Fruit fly (Drosophila melanogaster) whole organism, prepupa: Measurements from ENCODE around the gene CG11983.

Experiments
- Blimp-1 ChIP-seq: fragments of 200-800 bp; sonication (Bioruptor generic); optimal IDR thresholded peaks from 3 replicates; lab custom pipeline; 2017; ENCODE audit warnings: missing biosample characterization, missing genetic modification characterization, mild to moderate bottlenecking, moderate library complexity, missing genetic modification reagents
- CG10631 ChIP-seq: fragments of 200-800 bp; sonication (Bioruptor generic); optimal IDR thresholded peaks from 2 replicates; lab custom pipeline; 2016; ENCODE audit warnings: missing biosample characterization, missing genetic modification characterization
- CG10669 ChIP-seq: fragments of 200-800 bp; sonication (Bioruptor generic); optimal IDR thresholded peaks from 3 replicates; lab custom pipeline; 2018; ENCODE audit warnings: missing biosample characterization, mild to moderate bottlenecking, missing genetic modification characterization, moderate library complexity
- CG11294 ChIP-seq: fragments of 200-800 bp; sonication (Bioruptor generic); IDR thresholded peaks from 2 replicates; pipeline ENCODE4 v1.3.6; 2022; ENCODE audit warnings: missing biosample characterization, missing genetic modification characterization
- CG11902 ChIP-seq: fragments of 200-800 bp; sonication (Bioruptor generic); optimal IDR thresholded peaks from 3 replicates; lab custom pipeline; 2016; ENCODE audit warnings: missing biosample characterization, missing genetic modification characterization
- CG1621 ChIP-seq: fragments of 200-800 bp; sonication (Bioruptor generic); optimal IDR thresholded peaks from 3 replicates; lab custom pipeline; 2018; ENCODE audit warnings: missing biosample characterization, mild to moderate bottlenecking, missing genetic modification characterization
- CG3032 ChIP-seq: fragments of 200-800 bp; optimal IDR thresholded peaks from 2 replicates; lab custom pipeline; 2019; ENCODE audit warnings: missing biosample characterization, mild to moderate bottlenecking, missing genetic modification characterization, moderate library complexity
- CG31627 ChIP-seq: fragments of 200-800 bp; sonication (Bioruptor generic); optimal IDR thresholded peaks from 3 replicates; lab custom pipeline; 2016; ENCODE audit warnings: missing biosample characterization, missing genetic modification characterization
- CG32006 ChIP-seq: fragments of 200-800 bp; sonication (Bioruptor generic); optimal IDR thresholded peaks from 3 replicates; lab custom pipeline; 2017; ENCODE audit warnings: missing biosample characterization, mild to moderate bottlenecking, missing genetic modification characterization
- CG34406 ChIP-seq: fragments of 200-800 bp; sonication (Bioruptor generic); optimal IDR thresholded peaks from 3 replicates; lab custom pipeline; 2016; ENCODE audit warnings: missing biosample characterization, missing genetic modification characterization
- CG4318 ChIP-seq: fragments of 200-800 bp; sonication (Bioruptor generic); optimal IDR thresholded peaks from 3 replicates; lab custom pipeline; 2017; ENCODE audit warnings: missing biosample characterization, mild to moderate bottlenecking, missing genetic modification characterization
- CG6276 ChIP-seq: fragments of 200-800 bp; sonication (Bioruptor generic); optimal IDR thresholded peaks from 2 replicates; lab custom pipeline; 2017; ENCODE audit warnings: missing biosample characterization, mild to moderate bottlenecking, missing genetic modification characterization
- CG6792 ChIP-seq: fragments of 200-800 bp; sonication (Bioruptor generic); optimal IDR thresholded peaks from 3 replicates; lab custom pipeline; 2016; ENCODE audit warnings: missing biosample characterization, missing genetic modification characterization
- CG6808 ChIP-seq: fragments of 200-800 bp; sonication (Bioruptor generic); optimal IDR thresholded peaks from 3 replicates; lab custom pipeline; 2017; ENCODE audit warnings: missing biosample characterization, missing genetic modification characterization, mild to moderate bottlenecking, moderate library complexity, missing genetic modification reagents
- CG6854 ChIP-seq: fragments of 200-800 bp; sonication (Bioruptor generic); optimal IDR thresholded peaks from 2 replicates; lab custom pipeline; 2017; ENCODE audit warnings: missing biosample characterization, mild to moderate bottlenecking, missing genetic modification characterization
- CG8119 ChIP-seq: fragments of 200-800 bp; sonication (Bioruptor generic); IDR thresholded peaks from 3 replicates; pipeline ENCODE4 v1.3.6; 2022; ENCODE audit warnings: missing biosample characterization, missing genetic modification characterization
- CG8632 ChIP-seq: fragments of 200-800 bp; sonication (Bioruptor generic); optimal IDR thresholded peaks from 3 replicates; lab custom pipeline; 2016; ENCODE audit warnings: missing biosample characterization, missing genetic modification characterization
- CG9139 ChIP-seq: fragments of 200-800 bp; sonication (Bioruptor generic); optimal IDR thresholded peaks from 3 replicates; lab custom pipeline; 2017; ENCODE audit warnings: missing biosample characterization, mild to moderate bottlenecking, missing genetic modification characterization
- Eip75B ChIP-seq: fragments of 200-800 bp; sonication (Bioruptor generic); optimal IDR thresholded peaks from 3 replicates; lab custom pipeline; 2016; ENCODE audit warnings: missing biosample characterization, missing genetic modification characterization
- Eip93F ChIP-seq: fragments of 200-800 bp; sonication (Bioruptor generic); optimal IDR thresholded peaks from 2 replicates; lab custom pipeline; 2016; ENCODE audit warnings: missing biosample characterization, mild to moderate bottlenecking, missing genetic modification characterization
- Ets21C ChIP-seq: fragments of 200-800 bp; sonication (Bioruptor generic); optimal IDR thresholded peaks from 3 replicates; lab custom pipeline; 2016; ENCODE audit warnings: missing biosample characterization, missing genetic modification characterization
- Ets96B ChIP-seq: fragments of 200-800 bp; optimal IDR thresholded peaks from 2 replicates; lab custom pipeline; 2019; ENCODE audit warnings: missing biosample characterization, mild to moderate bottlenecking, missing genetic modification characterization, moderate library complexity
- Gug ChIP-seq: fragments of 200-800 bp; sonication (Bioruptor generic); IDR thresholded peaks from 2 replicates; pipeline ENCODE4 v1.3.6; 2022; ENCODE audit warnings: missing biosample characterization, missing genetic modification characterization
- Hr39 ChIP-seq: fragments of 200-800 bp; sonication (Bioruptor generic); optimal IDR thresholded peaks from 2 replicates; lab custom pipeline; 2016; ENCODE audit warnings: missing biosample characterization, missing genetic modification characterization
- Hr4 ChIP-seq: fragments of 200-800 bp; sonication (Bioruptor generic); optimal IDR thresholded peaks from 3 replicates; lab custom pipeline; 2016; ENCODE audit warnings: missing biosample characterization, missing genetic modification characterization
- Lpt ChIP-seq: fragments of 200-800 bp; sonication (Bioruptor generic); optimal IDR thresholded peaks from 3 replicates; lab custom pipeline; 2016; ENCODE audit warnings: missing biosample characterization, missing genetic modification characterization
- Met ChIP-seq: fragments of 200-800 bp; sonication (Bioruptor generic); optimal IDR thresholded peaks from 3 replicates; lab custom pipeline; 2016; ENCODE audit warnings: missing biosample characterization, missing genetic modification characterization
- OdsH ChIP-seq: fragments of 200-800 bp; sonication (Bioruptor generic); optimal IDR thresholded peaks from 3 replicates; lab custom pipeline; 2016; ENCODE audit warnings: missing biosample characterization, missing genetic modification characterization
- Smox ChIP-seq: fragments of 200-800 bp; sonication (Bioruptor generic); optimal IDR thresholded peaks from 3 replicates; lab custom pipeline; 2016; ENCODE audit warnings: missing biosample characterization, missing genetic modification characterization
- Sox102F ChIP-seq: fragments of 200-800 bp; sonication (Bioruptor generic); optimal IDR thresholded peaks from 2 replicates; lab custom pipeline; 2016; ENCODE audit warnings: missing biosample characterization, mild to moderate bottlenecking, missing genetic modification characterization
- Sox14 ChIP-seq: fragments of 200-800 bp; sonication (Bioruptor generic); optimal IDR thresholded peaks from 3 replicates; lab custom pipeline; 2016; ENCODE audit warnings: missing biosample characterization, missing genetic modification characterization
- achi ChIP-seq: fragments of 200-800 bp; sonication (Bioruptor generic); optimal IDR thresholded peaks from 3 replicates; lab custom pipeline; 2016; ENCODE audit warnings: missing biosample characterization, missing genetic modification characterization
- dac ChIP-seq: fragments of 200-800 bp; sonication (Bioruptor generic); optimal IDR thresholded peaks from 2 replicates; lab custom pipeline; 2017; ENCODE audit warnings: missing biosample characterization, mild to moderate bottlenecking, missing genetic modification characterization
- dsx ChIP-seq: fragments of 200-800 bp; optimal IDR thresholded peaks from 3 replicates; lab custom pipeline; 2019; ENCODE audit warnings: missing biosample characterization, mild to moderate bottlenecking, missing genetic modification characterization, moderate library complexity; ENCODE audit not compliant: poor library complexity, severe bottlenecking
- eg ChIP-seq: fragments of 200-800 bp; sonication (Bioruptor generic); IDR thresholded peaks from 3 replicates; pipeline ENCODE4 v1.3.6; 2022; ENCODE audit warnings: missing biosample characterization, missing genetic modification characterization
- esn ChIP-seq: fragments of 200-800 bp; sonication (Bioruptor generic); optimal IDR thresholded peaks from 2 replicates; lab custom pipeline; 2016; ENCODE audit warnings: missing biosample characterization, mild to moderate bottlenecking, missing genetic modification characterization, moderate library complexity
- fd59A ChIP-seq: fragments of 200-800 bp; sonication (Bioruptor generic); optimal IDR thresholded peaks from 2 replicates; lab custom pipeline; 2017; ENCODE audit warnings: missing biosample characterization, mild to moderate bottlenecking, missing genetic modification characterization, missing genetic modification reagents
- fkh ChIP-seq: fragments of 200-800 bp; sonication (Bioruptor generic); optimal IDR thresholded peaks from 3 replicates; lab custom pipeline; 2017; ENCODE audit warnings: missing biosample characterization, mild to moderate bottlenecking, missing genetic modification characterization, moderate library complexity
- lz ChIP-seq: fragments of 200-800 bp; sonication (Bioruptor generic); optimal IDR thresholded peaks from 3 replicates; lab custom pipeline; 2016; ENCODE audit warnings: missing biosample characterization, missing genetic modification characterization
- net ChIP-seq: fragments of 200-800 bp; sonication (Bioruptor generic); optimal IDR thresholded peaks from 3 replicates; lab custom pipeline; 2016; ENCODE audit warnings: missing biosample characterization, missing genetic modification characterization
- pdm3 ChIP-seq: fragments of 200-800 bp; sonication (Bioruptor generic); optimal IDR thresholded peaks from 3 replicates; lab custom pipeline; 2016; ENCODE audit warnings: missing biosample characterization, missing genetic modification characterization
- spab ChIP-seq: fragments of 200-800 bp; sonication (Bioruptor generic); optimal IDR thresholded peaks from 2 replicates; lab custom pipeline; 2017; ENCODE audit warnings: missing biosample characterization, mild to moderate bottlenecking, missing genetic modification characterization, missing genetic modification reagents
- svp ChIP-seq: fragments of 200-800 bp; sonication (Bioruptor generic); peaks from one replicate; lab custom pipeline; 2016; ENCODE audit warnings: missing biosample characterization, missing genetic modification characterization

CG11983 gene

DNA sequence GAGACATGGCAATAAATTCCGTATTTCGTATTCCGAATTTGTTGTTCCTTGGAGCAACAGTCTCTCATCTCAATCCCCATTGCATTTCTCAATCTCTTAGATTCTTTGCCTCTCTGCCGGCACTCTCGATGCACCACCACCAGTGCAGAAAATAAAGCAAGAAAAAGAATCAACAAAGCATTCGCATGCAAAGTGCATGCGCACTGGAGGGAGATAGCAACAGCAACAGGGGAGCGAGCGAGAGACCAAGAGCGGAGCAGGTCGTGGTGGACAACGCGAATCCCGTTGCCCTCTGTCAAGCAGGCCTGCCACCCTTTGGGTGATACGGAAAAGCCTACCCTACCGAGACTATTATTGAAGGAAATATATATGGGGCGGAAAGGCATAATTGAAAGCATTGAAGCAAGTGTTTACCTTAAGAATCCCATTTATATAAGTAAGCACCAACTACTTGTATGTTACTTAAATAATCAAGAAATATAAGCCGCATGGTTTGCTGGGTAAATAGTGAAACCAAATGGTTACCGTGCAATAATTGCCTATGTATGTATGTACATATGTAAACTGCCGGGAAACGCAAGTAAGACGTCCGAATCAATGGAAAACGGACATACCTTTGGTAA is 48.4 kb downstream of the CG11983 start (continued):
- TF ChIP-seq CG11294 (GFP tag; lab: Robert Waterston, UW) (no peak), Lpt (GFP tag; lab: Kevin White, UChicago) (peak; percentile 66), achi (no peak), lz (no peak), Sox102F (GFP tag; lab: Kevin White, UChicago) (peak; percentile 21), dac (GFP tag; lab: Kevin White, UChicago) (no peak), CG3032 (tag; lab: Kevin White, UChicago) (peak; percentile 59), pdm3 (GFP tag; lab: Kevin White, UChicago) (no peak), Gug (no peak), CG10669 (GFP tag; lab: Kevin White, UChicago) (peak; percentile 59), CG10631 (GFP tag; lab: Kevin White, UChicago) (no peak), net (peak; percentile 13), svp (GFP tag; lab: Kevin White, UChicago) (peak; percentile 92), Smox (no peak), CG1621 (peak; percentile 74), CG31627 (GFP tag; lab: Kevin White, UChicago) (no peak), Ets21C (GFP tag; lab: Kevin White, UChicago) (no peak), eg (GFP tag; lab: Robert Waterston, UW) (no peak)

DNA sequence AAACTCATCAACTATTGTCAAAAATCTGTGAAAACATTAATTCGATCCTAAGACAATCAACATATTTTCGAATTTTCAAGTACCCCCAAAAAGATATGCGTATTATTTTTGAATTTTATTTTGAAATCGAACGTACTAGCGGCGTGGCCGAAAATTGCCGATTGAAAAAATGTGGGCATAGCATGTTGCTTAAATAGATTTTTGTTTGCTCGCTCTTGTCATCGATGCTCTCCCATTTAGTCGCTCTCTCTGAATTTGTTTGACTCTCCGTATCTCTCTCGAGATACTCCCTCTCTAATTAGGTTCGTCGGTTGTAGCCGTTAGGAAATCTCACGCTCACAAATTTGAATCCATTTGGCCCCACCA is 48.9 kb downstream of the CG11983 start:
- TF ChIP-seq CG32006 (GFP tag; lab: Kevin White, UChicago) (no peak), CG6276 (GFP tag; lab: Kevin White, UChicago) (no peak), Eip93F (no peak), dsx (GFP tag; lab: Kevin White, UChicago) (no peak), pdm3 (GFP tag; lab: Kevin White, UChicago) (no peak), Eip75B (GFP tag; lab: Kevin White, UChicago) (no peak), esn (GFP tag; lab: Kevin White, UChicago) (no peak), Ets21C (GFP tag; lab: Kevin White, UChicago) (no peak), achi (no peak), CG6792 (GFP tag; lab: Kevin White, UChicago) (no peak)

DNA sequence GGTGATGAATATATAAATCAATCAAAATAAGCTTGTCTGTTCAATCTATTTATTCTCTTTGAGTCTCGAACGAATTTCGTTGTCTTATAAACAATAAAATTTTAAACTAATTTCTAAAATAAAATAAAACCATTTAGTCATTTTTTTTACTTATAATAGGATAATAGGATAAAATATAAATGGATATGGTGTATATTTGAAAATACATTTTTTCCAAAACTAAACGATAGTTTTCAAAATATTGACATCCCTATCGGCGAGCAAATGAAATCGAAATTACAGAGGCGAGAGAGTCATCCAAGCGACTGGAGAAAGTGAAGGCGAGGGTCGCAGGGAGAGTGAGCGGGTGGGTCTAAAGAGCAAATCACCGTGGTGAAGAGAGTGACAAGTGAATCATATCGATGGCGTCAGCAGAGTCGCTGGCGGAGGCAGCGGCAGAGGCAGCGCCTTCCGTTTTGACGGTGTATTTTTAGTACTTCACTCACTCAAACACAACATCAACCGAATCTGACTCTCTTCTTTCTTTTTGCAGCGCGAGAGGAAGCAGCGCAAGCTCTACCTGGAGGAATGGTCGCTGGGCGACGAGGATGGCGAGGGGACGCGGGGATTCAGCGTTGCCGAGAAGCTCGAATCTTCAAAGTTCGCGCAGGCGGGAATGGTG is 49.4 kb downstream of the CG11983 start:
- TF ChIP-seq net: peak; percentile 95
- TF ChIP-seq CG6276 (GFP tag; lab: Kevin White, UChicago): peak; percentile 97
- peak; percentile 85 for TF ChIP-seq CG9139 (GFP tag; lab: Kevin White, UChicago)
- TF ChIP-seq CG11294 (GFP tag; lab: Robert Waterston, UW): no peak
- TF ChIP-seq CG8632: peak; percentile 82
- TF ChIP-seq pdm3 (GFP tag; lab: Kevin White, UChicago): peak; percentile 87
- TF ChIP-seq Hr4 (GFP tag; lab: Kevin White, UChicago): peak; percentile 92
- TF ChIP-seq CG6854: peak; percentile 99
- peak; percentile 96 for TF ChIP-seq CG4318
- peak; percentile 62 for TF ChIP-seq Hr39 (GFP tag; lab: Kevin White, UChicago)
- TF ChIP-seq eg (GFP tag; lab: Robert Waterston, UW): no peak
- TF ChIP-seq Met (GFP tag; lab: Kevin White, UChicago): peak; percentile 91
- TF ChIP-seq CG11902: peak; percentile 22
- peak; percentile 86 for TF ChIP-seq Sox14 (GFP tag; lab: Kevin White, UChicago)
- no peak for TF ChIP-seq Gug
- peak; percentile 68 for TF ChIP-seq CG1621
- TF ChIP-seq achi: peak; percentile 92
- TF ChIP-seq OdsH (GFP tag; lab: Kevin White, UChicago): peak; percentile 92
- TF ChIP-seq Blimp-1 (GFP tag; lab: Kevin White, UChicago): peak; percentile 100
- TF ChIP-seq Lpt (GFP tag; lab: Kevin White, UChicago): peak; percentile 94
- peak; percentile 99 for TF ChIP-seq CG32006 (GFP tag; lab: Kevin White, UChicago)
- peak; percentile 86 for TF ChIP-seq Ets96B (tag; lab: Kevin White, UChicago)
- TF ChIP-seq fkh (GFP tag; lab: Kevin White, UChicago): peak; percentile 58
- TF ChIP-seq CG6808 (GFP tag; lab: Kevin White, UChicago): peak; percentile 86
- TF ChIP-seq fd59A (GFP tag; lab: Kevin White, UChicago): peak; percentile 58
- peak; percentile 90 for TF ChIP-seq Eip93F
- peak; percentile 92 for TF ChIP-seq Sox102F (GFP tag; lab: Kevin White, UChicago)
- peak; percentile 86 for TF ChIP-seq CG6792 (GFP tag; lab: Kevin White, UChicago)
- TF ChIP-seq Ets21C (GFP tag; lab: Kevin White, UChicago): peak; percentile 61
- TF ChIP-seq CG8119: no peak
- TF ChIP-seq dsx (GFP tag; lab: Kevin White, UChicago): peak; percentile 86
- peak; percentile 94 for TF ChIP-seq dac (GFP tag; lab: Kevin White, UChicago)
- peak; percentile 77 for TF ChIP-seq spab (GFP tag; lab: Kevin White, UChicago)
- TF ChIP-seq CG3032 (tag; lab: Kevin White, UChicago): peak; percentile 85
- peak; percentile 92 for TF ChIP-seq CG34406
